Fruit fly (Drosophila melanogaster): ENCODE measurements around the gene Gyc32E.

Gene Gyc32E

DNA sequence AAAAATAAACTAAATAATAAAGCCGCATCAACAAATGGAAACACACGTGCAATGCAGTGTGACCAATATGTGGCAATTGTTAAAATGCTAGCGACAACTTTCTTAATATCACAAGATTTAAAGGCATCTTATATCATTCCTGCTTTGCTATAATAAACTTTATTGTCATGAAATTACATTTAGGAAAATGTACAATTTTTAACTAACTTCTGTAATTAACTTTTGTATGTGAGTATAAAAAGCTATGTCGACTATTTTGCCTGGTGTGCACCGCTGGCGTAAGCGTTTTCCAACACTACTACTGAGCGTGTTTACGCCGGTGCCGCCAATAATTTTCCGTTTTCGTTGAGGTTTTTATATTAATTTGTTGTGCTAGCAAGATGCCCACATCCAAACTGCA, 25.4 kb downstream of the Gyc32E start, which contains the start of the genes Csl4 and Nup160 (continued):
- TF ChIP-seq Aef1 (GFP tag; IDR thresholded peaks at IDR 0.05) (peak; percentile 60; the same call in 1 of the 3 replicates), emc (GFP tag; optimal IDR thresholded peaks at IDR 0.05) (peak; percentile 59), NfI (GFP tag; optimal IDR thresholded peaks at IDR 0.05) (peak; percentile 65), bab2 (GFP tag; optimal IDR thresholded peaks at IDR 0.05) (peak; percentile 88), CG7987 (GFP tag; optimal IDR thresholded peaks at IDR 0.05) (peak; percentile 52), CG15479 (GFP tag; optimal IDR thresholded peaks at IDR 0.05) (no peak), Taf1 (GFP tag; IDR thresholded peaks at IDR 0.05) (peak; percentile 55; the same call in 1 of the 2 replicates), Sin3A (optimal IDR thresholded peaks at IDR 0.05) (peak; percentile 52), abd-A (tag; optimal IDR thresholded peaks at IDR 0.05) (no peak), Asciz (GFP tag; optimal IDR thresholded peaks at IDR 0.05) (no peak), CG13123 (GFP tag; optimal IDR thresholded peaks at IDR 0.05) (peak; percentile 74), Six4 (GFP tag; optimal IDR thresholded peaks at IDR 0.05) (peak; percentile 57), slp2 (GFP tag; optimal IDR thresholded peaks at IDR 0.05) (peak; percentile 79), lbe (GFP tag; optimal IDR thresholded peaks at IDR 0.05) (peak; percentile 72), HLH4C (GFP tag; IDR thresholded peaks at IDR 0.05; ENCODE audit: partially characterized antibody) (no peak), ftz-f1 (GFP tag; optimal IDR thresholded peaks at IDR 0.05) (peak; percentile 46), salm (tag; optimal IDR thresholded peaks at IDR 0.05) (no peak), Dp (GFP tag; optimal IDR thresholded peaks at IDR 0.05) (peak; percentile 38), CG12219 (GFP tag; optimal IDR thresholded peaks at IDR 0.05) (no peak), so (GFP tag; IDR thresholded peaks at IDR 0.05) (peak; percentile 47; the same call in 2 of the 3 replicates), CG7357 (GFP tag; IDR thresholded peaks at IDR 0.05) (peak; percentile 34; the same call in 1 of the 3 replicates), CG4424 (GFP tag; optimal IDR thresholded peaks at IDR 0.05) (peak; percentile 77), CG33213 (GFP tag; optimal IDR thresholded peaks at IDR 0.05) (peak; percentile 78), CG10147 (GFP tag; optimal IDR thresholded peaks at IDR 0.05) (no peak), HLH54F (GFP tag; optimal IDR thresholded peaks at IDR 0.05) (peak; percentile 90), CG5953 (GFP tag; IDR thresholded peaks at IDR 0.05) (0 out of 2 replicates have a peak, but pooled peaks have one; percentile 15), CG12299 (tag; optimal IDR thresholded peaks at IDR 0.05) (peak; percentile 52), klu (GFP tag; IDR thresholded peaks at IDR 0.05) (0 out of 2 replicates have a peak, but pooled peaks have one; percentile 22), CG8924 (tag; optimal IDR thresholded peaks at IDR 0.05) (peak; percentile 69), Deaf1 (tag; optimal IDR thresholded peaks at IDR 0.05) (no peak), CG10959 (GFP tag; IDR thresholded peaks at IDR 0.05) (peak; percentile 36; the same call in 1 of the 2 replicates), CG6683 (GFP tag; optimal IDR thresholded peaks at IDR 0.05) (peak; percentile 40), CG4282 (GFP tag; optimal IDR thresholded peaks at IDR 0.05) (peak; percentile 55), Poxn (GFP tag; IDR thresholded peaks at IDR 0.05) (no peak; the same call in 1 of the 2 replicates), Nf-YA (GFP tag; IDR thresholded peaks at IDR 0.05) (peak; percentile 54; the same call in 1 of the 2 replicates), CG1792 (GFP tag; optimal IDR thresholded peaks at IDR 0.05) (peak; percentile 77), CG3995 (GFP tag; optimal IDR thresholded peaks at IDR 0.05) (peak; percentile 57), Hr51 (GFP tag; optimal IDR thresholded peaks at IDR 0.05) (peak in 1 of 2 experiments; percentile 85), nerfin-1 (tag; optimal IDR thresholded peaks at IDR 0.05) (no peak), B-H2 (GFP tag; optimal IDR thresholded peaks at IDR 0.05) (peak; percentile 76), CG34376 (GFP tag; optimal IDR thresholded peaks at IDR 0.05) (peak; percentile 48), CG15514 (GFP tag; optimal IDR thresholded peaks at IDR 0.05) (peak; percentile 66), pum (GFP tag; optimal IDR thresholded peaks at IDR 0.05) (peak; percentile 86), mirr (GFP tag; optimal IDR thresholded peaks at IDR 0.05) (no peak), CG10979 (tag; optimal IDR thresholded peaks at IDR 0.05) (peak; percentile 61), Usf (GFP tag; optimal IDR thresholded peaks at IDR 0.05) (no peak), dpn (GFP tag; optimal IDR thresholded peaks at IDR 0.05) (peak; percentile 87 to 88), ap (GFP tag; IDR thresholded peaks at IDR 0.05) (0 out of 2 replicates have a peak, but pooled peaks have one; percentile 23), jing (GFP tag; optimal IDR thresholded peaks at IDR 0.05) (peak; percentile 3), Dad (GFP tag; optimal IDR thresholded peaks at IDR 0.05) (peak; percentile 79), NC2β (GFP tag; optimal IDR thresholded peaks at IDR 0.05) (peak; percentile 76)

Data from whole organism, embryonic.